Fruit fly (Drosophila melanogaster): Measurements from ENCODE around the gene CG15812.

The CG15812 gene

DNA sequence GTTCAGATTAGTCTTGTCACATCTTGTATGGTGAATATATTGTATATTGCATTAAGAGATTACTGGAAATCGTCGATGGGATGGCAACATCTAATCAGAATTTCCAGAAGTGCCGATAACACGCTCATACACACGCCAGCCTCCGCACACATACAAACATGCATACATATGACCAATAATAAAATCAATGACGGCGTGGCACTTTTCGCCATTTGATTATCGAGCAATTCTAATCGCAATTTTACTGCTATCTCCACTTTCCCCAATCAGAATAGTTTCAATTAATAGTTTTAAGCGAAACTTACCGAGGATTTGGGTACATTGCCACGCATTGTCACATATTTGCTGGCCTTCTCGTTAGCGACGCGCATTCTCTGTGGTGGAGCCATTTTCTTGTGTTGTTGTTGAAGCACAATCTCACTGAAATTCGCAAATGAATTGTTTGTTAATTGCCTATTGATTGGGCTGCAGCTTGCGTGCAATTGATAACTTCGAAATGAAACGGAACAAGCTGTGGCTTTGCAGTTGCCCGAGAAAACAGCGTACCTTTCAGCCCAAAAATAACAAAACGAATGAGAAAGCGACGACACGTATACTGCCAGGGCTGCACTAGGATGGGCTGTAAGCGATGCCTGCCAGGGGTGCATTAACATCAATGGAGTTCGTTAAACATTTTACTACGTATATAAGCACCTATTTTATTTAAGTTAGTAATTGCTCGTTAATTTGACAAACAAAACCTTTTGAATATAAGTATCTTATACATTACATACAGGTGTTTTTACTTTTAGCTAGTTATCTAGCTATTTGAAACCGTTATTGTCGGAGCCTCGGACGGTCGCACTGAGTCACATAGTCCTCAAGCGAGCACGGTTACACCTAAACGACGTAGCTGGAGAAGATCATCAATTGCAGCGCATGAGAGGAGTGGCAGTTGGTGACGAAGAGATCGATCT, 38.9 kb downstream of the CG15812 start, which contains the start of the genes CG32276 and gry (continued):
- TF ChIP-seq CG34376 (GFP tag; optimal IDR thresholded peaks at IDR 0.05) (peak; percentile 75), CG13624 (GFP tag; optimal IDR thresholded peaks at IDR 0.05) (peak; percentile 80), Med (GFP tag) (peak; percentile 97), Neu2 (GFP tag; optimal IDR thresholded peaks at IDR 0.05; ENCODE audit: borderline replicate concordance) (no peak), CG6683 (GFP tag; optimal IDR thresholded peaks at IDR 0.05) (peak; percentile 41), CG15479 (GFP tag; optimal IDR thresholded peaks at IDR 0.05) (no peak), ro (GFP tag; IDR thresholded peaks at IDR 0.05) (0 out of 2 replicates have a peak, but pooled peaks have one; percentile 16), fd3F (GFP tag; optimal IDR thresholded peaks at IDR 0.05) (peak; percentile 53), Sry-β (GFP tag; optimal IDR thresholded peaks at IDR 0.05) (peak; percentile 87), CG12236 (GFP tag; optimal IDR thresholded peaks at IDR 0.05) (peak; percentile 41), cwo (GFP tag; optimal IDR thresholded peaks at IDR 0.05) (peak; percentile 61), dmrt11E (tag; optimal IDR thresholded peaks at IDR 0.05) (peak; percentile 67), CG2129 (GFP tag; IDR thresholded peaks at IDR 0.05; ENCODE audit: partially characterized antibody) (no peak), CG7928 (GFP tag; optimal IDR thresholded peaks at IDR 0.05) (peak; percentile 99), Ravus (GFP tag; IDR thresholded peaks at IDR 0.05) (no peak), toy (GFP tag; IDR thresholded peaks at IDR 0.05) (peak; percentile 40; the same call in 1 of the 2 replicates), zen (tag; optimal IDR thresholded peaks at IDR 0.05) (peak; percentile 69), repo (GFP tag; optimal IDR thresholded peaks at IDR 0.05) (peak; percentile 57), CG1647 (GFP tag; optimal IDR thresholded peaks at IDR 0.05) (peak; percentile 79), Chrac-16 (GFP tag; optimal IDR thresholded peaks at IDR 0.05) (peak; percentile 79), ttk (GFP tag; IDR thresholded peaks at IDR 0.05) (peak; percentile 25; the same call in 1 of the 2 replicates), Poxn (GFP tag; IDR thresholded peaks at IDR 0.05) (peak; percentile 62), Jarid2 (GFP tag; optimal IDR thresholded peaks at IDR 0.05) (peak; percentile 50), sens (GFP tag) (peak; percentile 94), CG34224 (GFP tag; IDR thresholded peaks at IDR 0.05; ENCODE audit: partially characterized antibody) (no peak; the same call in 2 of the 3 replicates), pzg (GFP tag; optimal IDR thresholded peaks at IDR 0.05) (peak; percentile 93), ac (GFP tag; optimal IDR thresholded peaks at IDR 0.05) (no peak), CG32532 (GFP tag; IDR thresholded peaks at IDR 0.05) (peak; percentile 81), mld (GFP tag; IDR thresholded peaks at IDR 0.05; ENCODE audit: partially characterized antibody) (no peak), CG31388 (GFP tag; optimal IDR thresholded peaks at IDR 0.05) (peak; percentile 55), CG7745 (tag; optimal IDR thresholded peaks at IDR 0.05) (no peak), lilli (GFP tag; optimal IDR thresholded peaks at IDR 0.05) (peak; percentile 88), wor (GFP tag; IDR thresholded peaks at IDR 0.05) (peak; percentile 59), CG9727 (GFP tag; optimal IDR thresholded peaks at IDR 0.05) (peak; percentile 73), CG17802 (tag; optimal IDR thresholded peaks at IDR 0.05) (no peak), dm (GFP tag; optimal IDR thresholded peaks at IDR 0.05) (peak; percentile 81), CG9215 (GFP tag; IDR thresholded peaks at IDR 0.05) (peak; percentile 64), lov (optimal IDR thresholded peaks at IDR 0.05) (no peak), lov (GFP tag; IDR thresholded peaks at IDR 0.05) (peak; percentile 61; the same call in 1 of the 3 replicates), CG12104 (GFP tag; optimal IDR thresholded peaks at IDR 0.05) (peak; percentile 53), CG10321 (GFP tag; IDR thresholded peaks at IDR 0.05) (no peak), fu2 (GFP tag; optimal IDR thresholded peaks at IDR 0.05) (peak; percentile 76), Asciz (GFP tag; optimal IDR thresholded peaks at IDR 0.05) (no peak), Oli (tag; optimal IDR thresholded peaks at IDR 0.05) (peak; percentile 54), CG4707 (GFP tag; optimal IDR thresholded peaks at IDR 0.05) (no peak), chif (GFP tag; optimal IDR thresholded peaks at IDR 0.05) (peak; percentile 54 to 71), CG5180 (GFP tag; optimal IDR thresholded peaks at IDR 0.05) (no peak), CG30020 (tag; optimal IDR thresholded peaks at IDR 0.05) (peak; percentile 78)
